Worm (Caenorhabditis elegans) whole organism, young adult: ENCODE data around the gene C07E3.10.

Experiments used
- B0261.1 ChIP-seq: sonication (generic microtip); optimal IDR thresholded peaks from 2 replicates; lab custom pipeline; 2016; ENCODE audit warnings: mild to moderate bottlenecking, missing genetic modification characterization, moderate library complexity, missing compliant biosample characterization
- F22D6.2 ChIP-seq: sonication (generic microtip); optimal IDR thresholded peaks from 2 replicates; lab custom pipeline; 2016; ENCODE audit warnings: mild to moderate bottlenecking, missing genetic modification characterization, missing compliant biosample characterization
- F37B4.10 ChIP-seq: fragments of 200-800 bp; sonication (Bioruptor generic); IDR thresholded peaks from 2 replicates; pipeline ENCODE4 v1.3.6; 2022; ENCODE audit warnings: missing genetic modification characterization, missing compliant biosample characterization
- F55B11.4 ChIP-seq: sonication (generic microtip); optimal IDR thresholded peaks from 2 replicates; lab custom pipeline; 2016; ENCODE audit warnings: missing compliant biosample characterization, missing genetic modification characterization, borderline replicate concordance; ENCODE audit not compliant: insufficient read depth
- K11D2.4 ChIP-seq: fragments of 200-800 bp; sonication (Bioruptor generic); IDR thresholded peaks from 2 replicates; pipeline ENCODE4 v1.3.6; 2022; ENCODE audit warnings: missing genetic modification reagents, missing genetic modification characterization, missing compliant biosample characterization
- K12H6.12 ChIP-seq: fragments of 200-800 bp; sonication (Bioruptor generic); optimal IDR thresholded peaks from 2 replicates; lab custom pipeline; 2018; ENCODE audit warnings: mild to moderate bottlenecking, missing genetic modification characterization, missing compliant biosample characterization
- Y53G8AR.9 ChIP-seq: fragments of 200-800 bp; sonication (Bioruptor generic); conservative IDR thresholded peaks from 2 replicates; pipeline ENCODE4 v1.3.6; 2022; ENCODE audit warnings: missing genetic modification reagents, missing genetic modification characterization, missing compliant biosample characterization
- Y56A3A.18 ChIP-seq: fragments of 200-800 bp; sonication (Bioruptor generic); IDR thresholded peaks from 2 replicates; pipeline ENCODE4 v1.3.6; 2022; ENCODE audit warnings: missing genetic modification reagents, missing genetic modification characterization, missing compliant biosample characterization
- Y79H2A.3 ChIP-seq: fragments of 200-800 bp; sonication (Bioruptor generic); conservative IDR thresholded peaks from 2 replicates; pipeline ENCODE4 v1.3.6; 2022; ENCODE audit warnings: missing genetic modification reagents, missing genetic modification characterization, missing compliant biosample characterization
- akir-1 ChIP-seq: fragments of 200-800 bp; sonication (Bioruptor generic); optimal IDR thresholded peaks from 2 replicates; lab custom pipeline; 2018; ENCODE audit warnings: mild to moderate bottlenecking, missing genetic modification characterization, moderate library complexity, missing compliant biosample characterization
- aptf-2 ChIP-seq: fragments of 200-800 bp; sonication (Bioruptor generic); conservative IDR thresholded peaks from 2 replicates; pipeline ENCODE4 v1.3.6; 2022; ENCODE audit warnings: missing genetic modification reagents, missing genetic modification characterization, missing compliant biosample characterization
- attf-5 ChIP-seq: fragments of 200-800 bp; sonication (Bioruptor generic); optimal IDR thresholded peaks from 2 replicates; lab custom pipeline; 2018; ENCODE audit warnings: mild to moderate bottlenecking, missing genetic modification characterization, missing compliant biosample characterization
- attf-6 ChIP-seq: fragments of 200-800 bp; sonication (Bioruptor generic); IDR thresholded peaks from 2 replicates; pipeline ENCODE4 v1.3.6; 2022; ENCODE audit warnings: missing genetic modification reagents, missing genetic modification characterization, missing compliant biosample characterization
- ceh-27 ChIP-seq: fragments of 200-800 bp; sonication (Bioruptor generic); optimal IDR thresholded peaks from 2 replicates; lab custom pipeline; 2018; ENCODE audit warnings: mild to moderate bottlenecking, missing genetic modification characterization, moderate library complexity, missing compliant biosample characterization
- ceh-40 ChIP-seq: fragments of 200-800 bp; sonication (Bioruptor generic); IDR thresholded peaks from 2 replicates; pipeline ENCODE4 v1.3.6; 2022; ENCODE audit warnings: missing genetic modification characterization, missing compliant biosample characterization
- ceh-58 ChIP-seq: fragments of 200-800 bp; sonication (Bioruptor generic); IDR thresholded peaks from 2 replicates; pipeline ENCODE4 v1.3.6; 2022; ENCODE audit warnings: missing genetic modification characterization, missing compliant biosample characterization
- chd-7 ChIP-seq: sonication (generic microtip); optimal IDR thresholded peaks from 2 replicates; lab custom pipeline; 2016; ENCODE audit warnings: mild to moderate bottlenecking, missing genetic modification characterization, moderate library complexity, missing compliant biosample characterization
- dpff-1 ChIP-seq: sonication (generic microtip); optimal IDR thresholded peaks from 2 replicates; lab custom pipeline; 2017; ENCODE audit warnings: mild to moderate bottlenecking, missing genetic modification characterization, missing compliant biosample characterization
- egrh-3 ChIP-seq: fragments of 200-800 bp; sonication (Bioruptor generic); IDR thresholded peaks from 2 replicates; pipeline ENCODE4 v1.3.6; 2022; ENCODE audit warnings: missing genetic modification reagents, missing genetic modification characterization, missing compliant biosample characterization
- gei-17 ChIP-seq: fragments of 200-800 bp; sonication (Bioruptor generic); optimal IDR thresholded peaks from 2 replicates; lab custom pipeline; 2018; ENCODE audit warnings: mild to moderate bottlenecking, missing genetic modification characterization, missing compliant biosample characterization
- hlh-26 ChIP-seq: fragments of 200-800 bp; sonication (Bioruptor generic); conservative IDR thresholded peaks from 2 replicates; pipeline ENCODE4 v1.3.6; 2022; ENCODE audit warnings: missing genetic modification reagents, missing genetic modification characterization, missing compliant biosample characterization
- hmg-1.2 ChIP-seq: fragments of 200-800 bp; sonication (Bioruptor generic); IDR thresholded peaks from 2 replicates; pipeline ENCODE4 v1.3.6; 2022; ENCODE audit warnings: missing genetic modification reagents, missing genetic modification characterization, missing compliant biosample characterization
- hmg-20 ChIP-seq: fragments of 200-800 bp; sonication (Bioruptor generic); IDR thresholded peaks from 2 replicates; pipeline ENCODE4 v1.3.6; 2022; ENCODE audit warnings: missing genetic modification reagents, missing genetic modification characterization, missing compliant biosample characterization
- hrde-1 ChIP-seq: sonication (generic microtip); optimal IDR thresholded peaks from 2 replicates; lab custom pipeline; 2016; ENCODE audit warnings: missing genetic modification characterization, mild to moderate bottlenecking, missing compliant biosample characterization, moderate library complexity, missing genotype, missing genetic modification reagents, borderline replicate concordance
- hsf-1 ChIP-seq: fragments of 200-800 bp; sonication (Bioruptor generic); IDR thresholded peaks from 2 replicates; pipeline ENCODE4 v1.3.6; 2022; ENCODE audit warnings: missing genetic modification reagents, missing genetic modification characterization, missing compliant biosample characterization
- let-526 ChIP-seq: fragments of 200-800 bp; sonication (Bioruptor generic); IDR thresholded peaks from 2 replicates; pipeline ENCODE4 v1.3.6; 2022; ENCODE audit warnings: missing genetic modification reagents, missing genetic modification characterization, missing compliant biosample characterization
- let-607 ChIP-seq, 2 experiments: fragments of 200-800 bp in 1 of 2; sonication (Bioruptor generic) in 1 of 2; sonication (generic microtip) in 1 of 2; optimal IDR thresholded peaks; 2 replicates each; lab custom pipeline; 2016 to 2018; ENCODE audit warnings: mild to moderate bottlenecking in 2 of 2, missing compliant biosample characterization in 2 of 2, missing genetic modification characterization in 2 of 2, moderate library complexity in 2 of 2, missing genotype in 1 of 2
- lin-54 ChIP-seq: fragments of 200-800 bp; sonication (Bioruptor generic); optimal IDR thresholded peaks from 2 replicates; lab custom pipeline; 2018; ENCODE audit warnings: mild to moderate bottlenecking, missing genetic modification characterization, missing compliant biosample characterization
- lir-1 ChIP-seq: fragments of 200-800 bp; sonication (Bioruptor generic); conservative IDR thresholded peaks from 2 replicates; pipeline ENCODE4 v1.3.6; 2022; ENCODE audit warnings: missing genetic modification reagents, missing genetic modification characterization, missing compliant biosample characterization
- madf-6 ChIP-seq: fragments of 200-800 bp; sonication (Bioruptor generic); IDR thresholded peaks from 2 replicates; pipeline ENCODE4 v1.3.6; 2022; ENCODE audit warnings: missing genetic modification reagents, missing genetic modification characterization, missing compliant biosample characterization
- mel-28 ChIP-seq: sonication (generic microtip); optimal IDR thresholded peaks from 2 replicates; lab custom pipeline; 2016; ENCODE audit warnings: borderline replicate concordance, mild to moderate bottlenecking, missing genetic modification characterization, missing compliant biosample characterization
- nfya-1 ChIP-seq: sonication (generic microtip); optimal IDR thresholded peaks from 2 replicates; lab custom pipeline; 2017; ENCODE audit warnings: antibody characterized with exemption, missing compliant biosample characterization, missing genetic modification characterization, borderline replicate concordance; ENCODE audit not compliant: insufficient read depth
- nfya-2 ChIP-seq: fragments of 200-800 bp; sonication (Bioruptor generic); IDR thresholded peaks from 2 replicates; pipeline ENCODE4 v1.3.6; 2022; ENCODE audit warnings: missing genetic modification reagents, missing genetic modification characterization, missing compliant biosample characterization
- nhr-27 ChIP-seq: fragments of 200-800 bp; sonication (Bioruptor generic); optimal IDR thresholded peaks from 2 replicates; lab custom pipeline; 2018; ENCODE audit warnings: mild to moderate bottlenecking, missing genetic modification characterization, moderate library complexity, missing compliant biosample characterization
- nhr-80 ChIP-seq: sonication (generic microtip); optimal IDR thresholded peaks from 2 replicates; lab custom pipeline; 2016; ENCODE audit warnings: missing genetic modification characterization, missing compliant biosample characterization
- nhr-90 ChIP-seq: sonication (generic microtip); optimal IDR thresholded peaks from 2 replicates; lab custom pipeline; 2016; ENCODE audit warnings: missing genotype, mild to moderate bottlenecking, missing genetic modification characterization, missing compliant biosample characterization
- pha-4 ChIP-seq: fragments of 150-350 bp; sonication (generic microtip); optimal IDR thresholded peaks from 2 replicates; lab custom pipeline; 2014; ENCODE audit warnings: missing biosample characterization, missing genetic modification reagents, missing genetic modification characterization
- rec-8 ChIP-seq, 2 experiments: sonication (generic microtip); optimal IDR thresholded peaks; 2 replicates each; lab custom pipeline; 2016; ENCODE audit warnings: mild to moderate bottlenecking in 2 of 2, missing genetic modification characterization in 2 of 2, missing genetic modification reagents in 2 of 2, missing genotype in 2 of 2, missing biosample characterization in 1 of 2, missing compliant biosample characterization in 1 of 2, moderate library complexity in 1 of 2
- snpc-1.1 ChIP-seq: sonication (generic microtip); optimal IDR thresholded peaks from 2 replicates; lab custom pipeline; 2017; ENCODE audit warnings: missing genetic modification characterization, mild to moderate bottlenecking, missing compliant biosample characterization, antibody characterized with exemption, moderate library complexity, missing genotype, missing genetic modification reagents; ENCODE audit not compliant: insufficient read depth
- somi-1 ChIP-seq: fragments of 200-800 bp; sonication (Bioruptor generic); optimal IDR thresholded peaks from 2 replicates; lab custom pipeline; 2018; ENCODE audit warnings: mild to moderate bottlenecking, missing genetic modification characterization, missing compliant biosample characterization
- tlf-1 ChIP-seq: fragments of 200-800 bp; sonication (Bioruptor generic); optimal IDR thresholded peaks from 2 replicates; lab custom pipeline; 2018; ENCODE audit warnings: mild to moderate bottlenecking, missing genetic modification characterization, missing compliant biosample characterization
- xnd-1 ChIP-seq: sonication (generic microtip); optimal IDR thresholded peaks from 2 replicates; lab custom pipeline; 2016; ENCODE audit warnings: missing genotype, missing genetic modification reagents, missing genetic modification characterization, missing compliant biosample characterization
- zfh-2 ChIP-seq: fragments of 200-800 bp; sonication (Bioruptor generic); conservative IDR thresholded peaks from 2 replicates; pipeline ENCODE4 v1.3.6; 2022; ENCODE audit warnings: missing genetic modification reagents, missing genetic modification characterization, missing compliant biosample characterization
- ztf-18 ChIP-seq: sonication (generic microtip); optimal IDR thresholded peaks from 2 replicates; lab custom pipeline; 2016; ENCODE audit warnings: missing genotype, mild to moderate bottlenecking, missing genetic modification characterization, missing compliant biosample characterization

The C07E3.10 gene

DNA sequence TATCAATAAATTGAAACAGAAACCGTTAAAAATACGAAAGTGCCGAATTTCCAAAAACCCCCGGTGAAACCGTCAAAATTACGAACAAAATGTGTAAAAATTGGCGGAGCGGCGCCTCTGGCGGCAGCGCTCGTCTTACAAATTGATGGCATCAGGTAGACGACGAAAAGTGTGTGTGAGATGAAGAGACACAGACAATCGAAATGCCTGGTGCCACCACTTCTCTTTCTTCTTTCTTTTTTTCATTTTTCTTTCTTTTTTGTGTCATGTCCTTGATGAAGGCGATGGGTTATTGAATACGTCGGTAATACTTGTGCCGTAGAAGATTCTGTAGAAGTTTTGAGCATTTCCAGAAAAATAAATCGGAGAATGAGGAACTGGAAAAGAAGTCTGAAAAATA, 31.7 kb downstream of the C07E3.10 start:
- TF ChIP-seq hmg-1.2 = peak; percentile 62
- TF ChIP-seq Y56A3A.18 (GFP tag; lab: Robert Waterston, UW) = no peak

DNA sequence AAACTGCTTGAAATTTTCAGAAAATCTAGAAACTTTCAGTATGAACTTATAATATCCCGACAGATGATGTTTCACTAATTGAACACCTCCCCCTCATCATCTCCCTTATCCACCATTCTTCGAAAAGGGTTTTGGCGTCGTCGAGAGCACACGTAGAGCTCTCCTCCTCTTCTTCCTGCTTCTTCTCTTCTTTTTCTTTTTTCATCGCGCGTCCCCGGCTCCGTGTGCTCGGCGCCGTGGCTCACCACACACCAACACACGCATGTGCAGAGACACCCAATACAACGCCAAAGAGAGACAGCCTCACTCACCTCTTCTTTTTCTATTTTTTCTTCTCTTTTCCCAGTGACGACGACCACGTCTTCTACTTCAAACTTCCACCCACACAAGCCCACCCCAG, 33.4 kb downstream of the C07E3.10 start:
- no peak for TF ChIP-seq nfya-1
- TF ChIP-seq B0261.1 (tag; lab: Kevin White, UChicago) = no peak
- no peak for TF ChIP-seq hlh-26 (GFP tag; lab: Robert Waterston, UW)
- no peak for TF ChIP-seq nfya-2 (GFP tag; lab: Robert Waterston, UW)
- TF ChIP-seq F37B4.10 (GFP tag; lab: Robert Waterston, UW) = no peak
- TF ChIP-seq aptf-2 (GFP tag; lab: Robert Waterston, UW) = no peak
- TF ChIP-seq egrh-3 (GFP tag; lab: Robert Waterston, UW) = 0 out of 2 replicates have a peak, but pooled peaks have one; percentile 30
- no peak for TF ChIP-seq nhr-27 (tag; lab: Kevin White, UChicago)
- no peak for TF ChIP-seq gei-17 (GFP tag; lab: Kevin White, UChicago)
- no peak for TF ChIP-seq xnd-1
- peak; percentile 53; the same call in 1 of the 2 replicates for TF ChIP-seq zfh-2 (GFP tag; lab: Robert Waterston, UW)

DNA sequence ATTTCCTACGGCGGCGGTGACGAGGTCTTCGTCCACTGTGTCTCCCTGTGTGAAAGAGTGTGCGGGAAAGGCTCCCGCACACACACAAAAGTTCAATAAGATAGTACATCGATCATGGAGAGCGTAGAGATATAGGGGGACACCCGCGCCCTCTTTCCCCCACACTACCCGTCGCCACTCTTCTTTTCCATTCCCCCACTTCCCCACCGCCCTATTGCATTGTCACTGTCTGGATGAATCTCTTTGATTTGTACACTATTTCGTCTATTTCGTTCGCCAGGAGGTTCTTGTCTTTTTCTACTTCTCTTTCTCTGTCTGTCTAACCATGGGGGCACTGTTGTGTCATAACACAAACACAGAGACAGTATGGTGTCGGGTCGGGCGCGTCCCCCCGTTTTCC, 36.1 kb downstream of the C07E3.10 start:
- TF ChIP-seq somi-1 (GFP tag; lab: Kevin White, UChicago) (no peak), Y53G8AR.9 (GFP tag; lab: Robert Waterston, UW) (no peak), hmg-1.2 (peak; percentile 65; the same call in 1 of the 2 replicates), let-526 (0 out of 2 replicates have a peak, but pooled peaks have one; percentile 45), akir-1 (GFP tag; lab: Kevin White, UChicago) (no peak), pha-4 (tag; lab: Kevin White, UChicago) (no peak), K12H6.12 (tag; lab: Kevin White, UChicago) (no peak), nhr-90 (tag; lab: Kevin White, UChicago) (no peak), ceh-27 (peak; percentile 18), dpff-1 (no peak), tlf-1 (GFP tag; lab: Kevin White, UChicago) (no peak), nfya-2 (GFP tag; lab: Robert Waterston, UW) (no peak), madf-6 (GFP tag; lab: Robert Waterston, UW) (no peak), ceh-58 (GFP tag; lab: Robert Waterston, UW) (no peak), chd-7 (peak; percentile 51), let-607 (tag; optimal IDR thresholded peaks at IDR 0.05; lab: Kevin White, UChicago) (no peak), F22D6.2 (no peak), attf-5 (GFP tag; lab: Kevin White, UChicago) (peak; percentile 26), ceh-40 (GFP tag; lab: Robert Waterston, UW) (no peak), rec-8 (tag; optimal IDR thresholded peaks at IDR 0.05; lab: Kevin White, UChicago) (no peak), F55B11.4 (no peak), hsf-1 (GFP tag; lab: Robert Waterston, UW) (0 out of 2 replicates have a peak, but pooled peaks have one; percentile 39), hrde-1 (no peak), nhr-80 (tag; lab: Kevin White, UChicago) (peak; percentile 70), ztf-18 (tag; lab: Kevin White, UChicago) (no peak), lin-54 (GFP tag; lab: Kevin White, UChicago) (peak; percentile 20), K11D2.4 (peak; percentile 41; the same call in 1 of the 2 replicates), hmg-20 (GFP tag; lab: Robert Waterston, UW) (no peak), Y79H2A.3 (GFP tag; lab: Robert Waterston, UW) (no peak), lir-1 (no peak), attf-6 (no peak), zfh-2 (GFP tag; lab: Robert Waterston, UW) (peak; percentile 81), snpc-1.1 (tag; lab: Kevin White, UChicago) (no peak), mel-28 (no peak)
